Worm (Caenorhabditis elegans): ENCODE results near the gene T10B5.3.

- no peak for TF ChIP-seq pha-4 (tag; optimal IDR thresholded peaks at IDR 0.05)
- TF ChIP-seq ceh-18 (tag; optimal IDR thresholded peaks at IDR 0.05): no peak
- no peak for TF ChIP-seq ama-1 (optimal IDR thresholded peaks at IDR 0.05)
- TF ChIP-seq nfya-1 (tag; optimal IDR thresholded peaks at IDR 0.05): no peak
- TF ChIP-seq madf-2 (tag; optimal IDR thresholded peaks at IDR 0.05): no peak
These were observed 6.6 kb downstream of the T10B5.3 start for ce11 chrV:1862954-1863353.

Data from whole organism, late embryonic.